Worm (Caenorhabditis elegans): Measurements from ENCODE around the gene T19D2.3.
A peak's percentile ranks its signal among the peaks of the same experiment; 100 is the strongest.

The T19D2.3 gene

ce11 chrX:3925776-3926175, 13.3 kb upstream of the T19D2.3 start, which contains the start of gene T22B2.1:
Gene T22B2.1, plus strand, starts transcription at chrX:3926076.
- no peak for TF ChIP-seq aly-2 (tag; optimal IDR thresholded peaks at IDR 0.05)
- no peak for TF ChIP-seq unc-39 (tag; optimal IDR thresholded peaks at IDR 0.05)
- no peak for TF ChIP-seq zag-1 (tag; optimal IDR thresholded peaks at IDR 0.05)

- TF ChIP-seq ceh-82 (tag; optimal IDR thresholded peaks at IDR 0.05) (no peak), mab-5 (tag; optimal IDR thresholded peaks at IDR 0.05) (no peak), mdl-1 (tag; optimal IDR thresholded peaks at IDR 0.05) (no peak), F13H6.1 (tag; optimal IDR thresholded peaks at IDR 0.05) (no peak), alr-1 (tag; optimal IDR thresholded peaks at IDR 0.05) (no peak), gmeb-1 (tag; optimal IDR thresholded peaks at IDR 0.05) (no peak), ztf-4 (tag; optimal IDR thresholded peaks at IDR 0.05) (no peak), skn-1 (tag; optimal IDR thresholded peaks at IDR 0.05) (no peak), unc-39 (tag; optimal IDR thresholded peaks at IDR 0.05) (no peak), aly-2 (tag; optimal IDR thresholded peaks at IDR 0.05) (no peak), ama-1 (optimal IDR thresholded peaks at IDR 0.05) (no peak), R02D3.7 (tag; optimal IDR thresholded peaks at IDR 0.05) (no peak), dmd-4 (tag; optimal IDR thresholded peaks at IDR 0.05) (no peak)
Observed at ce11 chrX:3931350-3931749, 7.7 kb upstream of the T19D2.3 start, which contains the start of gene adt-3. Gene adt-3, plus strand, starts transcription at chrX:3931650.

- TF ChIP-seq snpc-4 (tag; optimal IDR thresholded peaks at IDR 0.05), result no peak
- TF ChIP-seq ceh-16 (tag; optimal IDR thresholded peaks at IDR 0.05), result no peak
- peak; percentile 88 for TF ChIP-seq blmp-1 (tag; optimal IDR thresholded peaks at IDR 0.05; ENCODE audit: insufficient read depth)
- peak; percentile 41 for TF ChIP-seq sma-9 (GFP tag; optimal IDR thresholded peaks at IDR 0.05)
- no peak for TF ChIP-seq sma-9 (tag; optimal IDR thresholded peaks at IDR 0.05)
- peak; percentile 65 for TF ChIP-seq nhr-25 (tag; optimal IDR thresholded peaks at IDR 0.05)
- TF ChIP-seq sem-4 (tag; optimal IDR thresholded peaks at IDR 0.05), result peak; percentile 5
- TF ChIP-seq sma-3 (GFP tag; optimal IDR thresholded peaks at IDR 0.05), result peak; percentile 13
Observed at ce11 chrX:3932694-3933093, 6.4 kb upstream of the T19D2.3 start.

- no peak for TF ChIP-seq nhr-11 (tag; optimal IDR thresholded peaks at IDR 0.05)
Observed at ce11 chrX:3937483-3937882, 1.6 kb upstream of the T19D2.3 start.

- TF ChIP-seq ceh-82 (tag; optimal IDR thresholded peaks at IDR 0.05), result no peak
- TF ChIP-seq sma-9 (GFP tag; optimal IDR thresholded peaks at IDR 0.05), result no peak
- no peak for TF ChIP-seq sma-9 (tag; optimal IDR thresholded peaks at IDR 0.05)
- TF ChIP-seq nhr-11 (tag; optimal IDR thresholded peaks at IDR 0.05), result no peak
- no peak for TF ChIP-seq peb-1 (tag; optimal IDR thresholded peaks at IDR 0.05)
- TF ChIP-seq Y55F3AM.14 (GFP tag; optimal IDR thresholded peaks at IDR 0.05), result no peak
- TF ChIP-seq nhr-21 (tag; optimal IDR thresholded peaks at IDR 0.05), result no peak
- no peak for TF ChIP-seq sma-3 (GFP tag; optimal IDR thresholded peaks at IDR 0.05)
- no peak for TF ChIP-seq elt-1 (tag; optimal IDR thresholded peaks at IDR 0.05)
- TF ChIP-seq sem-4 (tag; optimal IDR thresholded peaks at IDR 0.05), result no peak
- TF ChIP-seq mab-5 (tag; optimal IDR thresholded peaks at IDR 0.05), result no peak
- TF ChIP-seq ceh-16 (tag; optimal IDR thresholded peaks at IDR 0.05), result no peak
Observed at ce11 chrX:3937884-3938283, 1.2 kb upstream of the T19D2.3 start.

ce11 chrX:3942267-3942666, 3.2 kb downstream of the T19D2.3 start, which contains the start of gene T19D2.13:
Gene T19D2.13, minus strand, starts transcription at chrX:3942367.
- TF ChIP-seq zag-1 (tag; optimal IDR thresholded peaks at IDR 0.05) (no peak), elt-1 (tag; optimal IDR thresholded peaks at IDR 0.05) (no peak), unc-55 (GFP tag; optimal IDR thresholded peaks at IDR 0.05) (no peak), nhr-23 (tag; optimal IDR thresholded peaks at IDR 0.05) (no peak)

ce11 chrX:3943213-3943612, 4.2 kb downstream of the T19D2.3 start, which contains the start of gene ptp-4A2:
Gene ptp-4A2, minus strand, starts transcription at chrX:3943313.
- no peak for TF ChIP-seq mbf-1 (tag; optimal IDR thresholded peaks at IDR 0.05)
- TF ChIP-seq alr-1 (tag; optimal IDR thresholded peaks at IDR 0.05), result no peak
- TF ChIP-seq mab-5 (tag; optimal IDR thresholded peaks at IDR 0.05), result no peak
- no peak for TF ChIP-seq unc-55 (GFP tag; optimal IDR thresholded peaks at IDR 0.05)
- no peak for TF ChIP-seq ztf-1 (GFP tag; conservative IDR thresholded peaks at IDR 0.05)
- no peak for TF ChIP-seq snpc-4 (tag; optimal IDR thresholded peaks at IDR 0.05)
- TF ChIP-seq sma-9 (GFP tag; optimal IDR thresholded peaks at IDR 0.05), result no peak
- TF ChIP-seq sma-9 (tag; optimal IDR thresholded peaks at IDR 0.05), result no peak
- TF ChIP-seq gmeb-1 (tag; optimal IDR thresholded peaks at IDR 0.05), result no peak
- no peak for TF ChIP-seq elt-1 (tag; optimal IDR thresholded peaks at IDR 0.05)
- no peak for TF ChIP-seq lin-11 (tag; optimal IDR thresholded peaks at IDR 0.05)
- no peak for TF ChIP-seq ceh-16 (tag; optimal IDR thresholded peaks at IDR 0.05)
- TF ChIP-seq lin-39 (tag; optimal IDR thresholded peaks at IDR 0.05), result no peak
- TF ChIP-seq zag-1 (tag; optimal IDR thresholded peaks at IDR 0.05), result no peak
- no peak for TF ChIP-seq sem-4 (tag; optimal IDR thresholded peaks at IDR 0.05)
- no peak for TF ChIP-seq ceh-82 (tag; optimal IDR thresholded peaks at IDR 0.05)
- TF ChIP-seq peb-1 (tag; optimal IDR thresholded peaks at IDR 0.05), result no peak
- TF ChIP-seq dmd-4 (tag; optimal IDR thresholded peaks at IDR 0.05), result no peak
- no peak for TF ChIP-seq R02D3.7 (tag; optimal IDR thresholded peaks at IDR 0.05)
- TF ChIP-seq crh-2 (tag; optimal IDR thresholded peaks at IDR 0.05), result no peak
- TF ChIP-seq nhr-11 (tag; optimal IDR thresholded peaks at IDR 0.05), result no peak
